Worm (Caenorhabditis elegans) whole organism, L1 larva: ENCODE data around the gene pycr-1.

ENCODE experiments used
- C04F5.9 ChIP-seq: sonication (generic microtip); optimal IDR thresholded peaks from 2 replicates; lab custom pipeline; 2016; ENCODE audit warnings: missing genetic modification characterization, missing compliant biosample characterization
- C16A3.4 ChIP-seq: fragments of 150-350 bp; optimal IDR thresholded peaks from 2 replicates; lab custom pipeline; 2014; ENCODE audit warnings: missing biosample characterization, missing genetic modification characterization
- C34B4.2 ChIP-seq: sonication (generic microtip); optimal IDR thresholded peaks from 2 replicates; lab custom pipeline; 2017; ENCODE audit warnings: mild to moderate bottlenecking, missing genetic modification characterization, missing compliant biosample characterization
- alr-1 ChIP-seq: fragments of 200-800 bp; sonication (Bioruptor generic); optimal IDR thresholded peaks from 2 replicates; lab custom pipeline; 2018; ENCODE audit warnings: borderline replicate concordance, mild to moderate bottlenecking, missing genetic modification characterization, missing compliant biosample characterization
- ceh-8 ChIP-seq: fragments of 200-800 bp; sonication (Bioruptor generic); optimal IDR thresholded peaks from 2 replicates; lab custom pipeline; 2018; ENCODE audit warnings: mild to moderate bottlenecking, missing genetic modification characterization, moderate library complexity, missing compliant biosample characterization
- ceh-82 ChIP-seq, 3 experiments: fragments of 150-350 bp in 1 of 3; sonication (generic microtip) in 2 of 3; optimal IDR thresholded peaks; 2 replicates each; lab custom pipeline; 2014 to 2017; ENCODE audit warnings: missing biosample characterization in 3 of 3, missing genetic modification characterization in 3 of 3
- ceh-90 ChIP-seq: sonication (generic microtip); optimal IDR thresholded peaks from 2 replicates; lab custom pipeline; 2016; ENCODE audit warnings: missing genetic modification characterization, missing compliant biosample characterization
- dsc-1 ChIP-seq: sonication (generic microtip); optimal IDR thresholded peaks from 2 replicates; lab custom pipeline; 2016; ENCODE audit warnings: mild to moderate bottlenecking, missing genetic modification characterization, missing compliant biosample characterization
- efl-1 ChIP-seq, 4 experiments: fragments of 150-350 bp; optimal IDR thresholded peaks in 3 of 4; peaks in 1 of 4; 1 replicate in 1 of 4; 2 replicates in 3 of 4; lab custom pipeline; 2014; ENCODE audit warnings: missing biosample characterization in 2 of 4, missing genetic modification characterization in 2 of 4, missing genetic modification reagents in 2 of 4
- efl-3 ChIP-seq: fragments of 200-800 bp; sonication (Bioruptor generic); optimal IDR thresholded peaks from 2 replicates; lab custom pipeline; 2018; ENCODE audit warnings: mild to moderate bottlenecking, missing genetic modification characterization, missing compliant biosample characterization
- egl-13 ChIP-seq: sonication (generic microtip); optimal IDR thresholded peaks from 2 replicates; lab custom pipeline; 2016; ENCODE audit warnings: missing genotype, missing genetic modification reagents, missing genetic modification characterization, missing compliant biosample characterization
- egl-27 ChIP-seq, 2 experiments: fragments of 150-350 bp in 1 of 2; sonication (generic microtip); optimal IDR thresholded peaks; 3 replicates each; lab custom pipeline; 2017 to 2018; ENCODE audit warnings: missing biosample characterization in 2 of 2, missing genetic modification characterization in 2 of 2, missing genetic modification reagents in 2 of 2
- elt-2 ChIP-seq: sonication (generic microtip); optimal IDR thresholded peaks from 2 replicates; lab custom pipeline; 2016; ENCODE audit warnings: missing genetic modification characterization, mild to moderate bottlenecking, inconsistent platforms, missing compliant biosample characterization, missing genetic modification reagents
- elt-3 ChIP-seq, 6 experiments: fragments of 150-350 bp in 1 of 6; sonication (generic microtip); optimal IDR thresholded peaks; 2 replicates each; lab custom pipeline; 2017 to 2018; ENCODE audit warnings: missing biosample characterization in 6 of 6, missing genetic modification characterization in 6 of 6, inconsistent platforms in 1 of 6
- ets-5 ChIP-seq: fragments of 200-800 bp; sonication (Bioruptor generic); IDR thresholded peaks from 2 replicates; pipeline ENCODE4 v1.3.6; 2022; ENCODE audit warnings: missing genetic modification characterization, missing compliant biosample characterization
- fkh-10 ChIP-seq: sonication (generic microtip); optimal IDR thresholded peaks from 2 replicates; lab custom pipeline; 2017; ENCODE audit warnings: missing biosample characterization, missing genetic modification reagents, missing genetic modification characterization
- fkh-8 ChIP-seq: sonication (generic microtip); optimal IDR thresholded peaks from 2 replicates; lab custom pipeline; 2016; ENCODE audit warnings: mild to moderate bottlenecking, missing genetic modification characterization, missing compliant biosample characterization
- fos-1 ChIP-seq: fragments of 150-350 bp; optimal IDR thresholded peaks from 2 replicates; lab custom pipeline; 2014; ENCODE audit warnings: missing biosample characterization, missing genetic modification characterization
- grh-1 ChIP-seq: fragments of 200-800 bp; sonication (Bioruptor generic); IDR thresholded peaks from 2 replicates; pipeline ENCODE4 v1.3.6; 2022; ENCODE audit warnings: missing genetic modification reagents, missing genetic modification characterization, missing compliant biosample characterization
- hlh-17 ChIP-seq: fragments of 200-800 bp; sonication (Bioruptor generic); optimal IDR thresholded peaks from 2 replicates; lab custom pipeline; 2018; ENCODE audit warnings: missing genetic modification characterization, mild to moderate bottlenecking, missing compliant biosample characterization, moderate library complexity, borderline replicate concordance
- hlh-4 ChIP-seq: sonication (generic microtip); optimal IDR thresholded peaks from 2 replicates; lab custom pipeline; 2016; ENCODE audit warnings: mild to moderate bottlenecking, missing genetic modification characterization, missing compliant biosample characterization
- hpl-2 ChIP-seq: fragments of 150-350 bp; optimal IDR thresholded peaks from 2 replicates; lab custom pipeline; 2014; ENCODE audit warnings: missing biosample characterization, missing genetic modification reagents, missing genetic modification characterization
- irx-1 ChIP-seq: sonication (generic microtip); optimal IDR thresholded peaks from 2 replicates; lab custom pipeline; 2016; ENCODE audit warnings: missing genetic modification characterization, missing compliant biosample characterization
- isw-1 ChIP-seq: fragments of 200-800 bp; sonication (Bioruptor generic); IDR thresholded peaks from 2 replicates; pipeline ENCODE4 v1.3.6; 2022; ENCODE audit warnings: missing genetic modification characterization, missing compliant biosample characterization
- lin-14 ChIP-seq: fragments of 200-800 bp; sonication (Bioruptor generic); optimal IDR thresholded peaks from 2 replicates; lab custom pipeline; 2018; ENCODE audit warnings: mild to moderate bottlenecking, missing genetic modification characterization, moderate library complexity, missing compliant biosample characterization
- lin-35 ChIP-seq, 2 experiments: fragments of 150-350 bp; optimal IDR thresholded peaks; 2 replicates each; lab custom pipeline; 2014; ENCODE audit warnings: missing biosample characterization in 2 of 2, missing genetic modification characterization in 2 of 2, missing genetic modification reagents in 2 of 2
- lir-3 ChIP-seq: sonication (generic microtip); optimal IDR thresholded peaks from 2 replicates; lab custom pipeline; 2016; ENCODE audit warnings: mild to moderate bottlenecking, missing genetic modification characterization, moderate library complexity, missing compliant biosample characterization; ENCODE audit not compliant: poor library complexity
- mab-9 ChIP-seq: fragments of 200-800 bp; sonication (Bioruptor generic); IDR thresholded peaks from 2 replicates; pipeline ENCODE4 v1.3.6; 2022; ENCODE audit warnings: missing genetic modification reagents, missing genetic modification characterization, missing compliant biosample characterization
- nhr-11 ChIP-seq: fragments of 150-350 bp; optimal IDR thresholded peaks from 2 replicates; lab custom pipeline; 2014; ENCODE audit warnings: missing biosample characterization, missing genetic modification characterization
- nhr-20 ChIP-seq: sonication (generic microtip); optimal IDR thresholded peaks from 2 replicates; lab custom pipeline; 2016; ENCODE audit warnings: mild to moderate bottlenecking, missing genetic modification characterization, missing compliant biosample characterization
- nhr-47 ChIP-seq: sonication (generic microtip); optimal IDR thresholded peaks from 2 replicates; lab custom pipeline; 2016; ENCODE audit warnings: mild to moderate bottlenecking, missing genetic modification characterization, moderate library complexity, missing compliant biosample characterization
- nhr-85 ChIP-seq: sonication (generic microtip); peaks from one replicate; lab custom pipeline; 2016; ENCODE audit warnings: missing genetic modification characterization, inconsistent platforms, missing compliant biosample characterization
- nhr-90 ChIP-seq: sonication (generic microtip); optimal IDR thresholded peaks from 2 replicates; lab custom pipeline; 2016; ENCODE audit warnings: mild to moderate bottlenecking, missing genetic modification characterization, missing compliant biosample characterization; ENCODE audit not compliant: poor library complexity
- pag-3 ChIP-seq: sonication (generic microtip); optimal IDR thresholded peaks from 2 replicates; lab custom pipeline; 2017; ENCODE audit warnings: missing genetic modification characterization, mild to moderate bottlenecking, missing compliant biosample characterization, antibody characterized with exemption, borderline replicate concordance; ENCODE audit not compliant: insufficient read depth
- rnt-1 ChIP-seq: sonication (generic microtip); optimal IDR thresholded peaks from 2 replicates; lab custom pipeline; 2016; ENCODE audit warnings: mild to moderate bottlenecking, missing genetic modification characterization, moderate library complexity, missing compliant biosample characterization
- snpc-4 ChIP-seq: fragments of 150-350 bp; optimal IDR thresholded peaks from 2 replicates; lab custom pipeline; 2014; ENCODE audit warnings: missing biosample characterization, missing genetic modification characterization
- sox-4 ChIP-seq: sonication (generic microtip); optimal IDR thresholded peaks from 2 replicates; lab custom pipeline; 2016; ENCODE audit warnings: missing genetic modification characterization, missing compliant biosample characterization
- swsn-7 ChIP-seq: sonication (generic microtip); optimal IDR thresholded peaks from 2 replicates; lab custom pipeline; 2016; ENCODE audit warnings: missing genetic modification characterization, missing compliant biosample characterization
- tbx-2 ChIP-seq: sonication (generic microtip); optimal IDR thresholded peaks from 2 replicates; lab custom pipeline; 2016; ENCODE audit warnings: missing genetic modification characterization, missing compliant biosample characterization
- tlp-1 ChIP-seq: fragments of 150-350 bp; optimal IDR thresholded peaks from 2 replicates; lab custom pipeline; 2014; ENCODE audit warnings: missing biosample characterization, missing genetic modification characterization
- unc-86 ChIP-seq: sonication (generic microtip); optimal IDR thresholded peaks from 2 replicates; lab custom pipeline; 2016; ENCODE audit warnings: missing genetic modification characterization, missing compliant biosample characterization
- xbp-1 ChIP-seq: sonication (generic microtip); optimal IDR thresholded peaks from 2 replicates; lab custom pipeline; 2016; ENCODE audit warnings: missing genetic modification characterization, missing compliant biosample characterization
- zip-4 ChIP-seq: fragments of 200-800 bp; sonication (Bioruptor generic); optimal IDR thresholded peaks from 2 replicates; lab custom pipeline; 2018; ENCODE audit warnings: mild to moderate bottlenecking, missing genetic modification characterization, moderate library complexity, missing compliant biosample characterization
- ztf-11 ChIP-seq, 2 experiments: sonication (generic microtip); optimal IDR thresholded peaks; 2 replicates each; lab custom pipeline; 2016 to 2017; ENCODE audit warnings: missing genetic modification characterization in 2 of 2, missing biosample characterization in 1 of 2, missing compliant biosample characterization in 1 of 2

pycr-1 gene

DNA sequence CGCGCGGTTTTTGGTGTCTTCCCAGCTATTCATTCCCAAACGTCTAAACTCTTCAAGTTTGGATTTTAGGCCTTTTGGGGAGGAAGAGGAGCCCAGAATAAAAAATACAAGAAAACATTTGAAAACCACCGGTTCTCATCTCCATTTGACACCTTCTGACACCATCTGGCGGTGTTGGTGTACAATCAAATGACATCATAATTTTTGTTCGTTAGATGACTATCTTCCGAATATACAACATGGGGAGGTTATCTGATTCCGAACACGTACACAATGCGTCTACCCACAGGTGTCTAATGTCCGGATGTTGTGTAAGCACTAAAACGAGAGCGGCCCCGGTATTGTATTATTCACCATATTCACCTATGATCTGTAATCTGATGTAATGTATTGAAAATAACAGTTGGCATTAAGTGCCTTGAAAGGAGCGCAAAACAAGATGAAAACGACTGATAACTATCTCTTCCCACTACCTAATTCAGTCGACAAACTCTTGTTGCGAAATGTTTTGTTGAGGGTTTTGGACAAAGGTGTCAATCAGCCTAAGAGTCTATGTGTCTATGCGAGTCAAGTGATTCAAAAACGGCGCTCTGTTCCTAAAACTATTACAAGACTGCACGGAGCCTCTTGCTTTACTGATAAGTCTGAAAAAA, 26.0 kb downstream of the pycr-1 start:
- TF ChIP-seq nhr-85 (peak; percentile 85), ztf-11 (tag; optimal IDR thresholded peaks at IDR 0.05; lab: Kevin White, UChicago) (peak in 1 of 2 experiments; percentile 19), lin-35 (GFP tag; optimal IDR thresholded peaks at IDR 0.05; lab: Kevin White, UChicago) (peak in 1 of 2 experiments; percentile 1), lin-14 (GFP tag; lab: Kevin White, UChicago) (peak; percentile 56), rnt-1 (tag; lab: Kevin White, UChicago) (peak; percentile 18), efl-1 (optimal IDR thresholded peaks at IDR 0.05; lab: Kevin White, UChicago) (peak in 1 of 2 experiments; percentile 17), efl-1 (GFP tag; optimal IDR thresholded peaks at IDR 0.05 in 1 of 2; lab: Kevin White, UChicago) (no peak), elt-2 (peak; percentile 10), nhr-20 (tag; lab: Kevin White, UChicago) (peak; percentile 18), fkh-8 (tag; lab: Kevin White, UChicago) (no peak), nhr-90 (peak; percentile 25), ets-5 (GFP tag; lab: Robert Waterston, UW) (no peak), isw-1 (GFP tag; lab: Robert Waterston, UW) (no peak), egl-27 (tag; optimal IDR thresholded peaks at IDR 0.05; lab: Kevin White, UChicago) (no peak)

- TF ChIP-seq elt-2 (peak; percentile 26), nhr-20 (tag; lab: Kevin White, UChicago) (no peak), egl-13 (tag; lab: Kevin White, UChicago) (no peak), nhr-11 (tag; lab: Kevin White, UChicago) (no peak), nhr-85 (peak; percentile 55), C16A3.4 (tag; lab: Kevin White, UChicago) (no peak), efl-3 (no peak)
- TF ChIP-seq, all 84 proteins: peak for 2
These were observed 27.4 kb downstream of the pycr-1 start for ce11 chrX:12173989-12174388.

- no peak for TF ChIP-seq tlp-1
- no peak for TF ChIP-seq alr-1
- TF ChIP-seq C04F5.9 (tag; lab: Kevin White, UChicago) = no peak
- no peak for TF ChIP-seq ets-5 (GFP tag; lab: Robert Waterston, UW)
- no peak for TF ChIP-seq grh-1 (GFP tag; lab: Robert Waterston, UW)
- no peak for TF ChIP-seq hlh-17 (GFP tag; lab: Kevin White, UChicago)
- no peak for TF ChIP-seq tbx-2 (tag; lab: Kevin White, UChicago)
- TF ChIP-seq lin-14 (GFP tag; lab: Kevin White, UChicago) = no peak
- TF ChIP-seq sox-4 (tag; lab: Kevin White, UChicago) = no peak
- no peak for TF ChIP-seq lir-3
- TF ChIP-seq ztf-11 (tag; optimal IDR thresholded peaks at IDR 0.05; lab: Kevin White, UChicago) = peak in 1 of 2 experiments; percentile 45
- TF ChIP-seq irx-1 (tag; lab: Kevin White, UChicago) = no peak
- TF ChIP-seq rnt-1 (tag; lab: Kevin White, UChicago) = peak; percentile 7
- TF ChIP-seq zip-4 (GFP tag; lab: Kevin White, UChicago) = no peak
- TF ChIP-seq unc-86 (tag; lab: Kevin White, UChicago) = peak; percentile 48
- TF ChIP-seq fos-1 (tag; lab: Kevin White, UChicago) = no peak
- TF ChIP-seq xbp-1 (tag; lab: Kevin White, UChicago) = no peak
- no peak for TF ChIP-seq hlh-4 (tag; lab: Kevin White, UChicago)
- TF ChIP-seq hpl-2 (GFP tag; lab: Kevin White, UChicago) = no peak
- no peak for TF ChIP-seq pag-3 (tag; lab: Kevin White, UChicago)
- no peak for TF ChIP-seq fkh-10 (GFP tag; lab: Kevin White, UChicago)
- peak; percentile 65 for TF ChIP-seq dsc-1 (tag; lab: Kevin White, UChicago)
- no peak for TF ChIP-seq swsn-7 (tag; lab: Kevin White, UChicago)
- no peak for TF ChIP-seq snpc-4 (tag; lab: Kevin White, UChicago)
- no peak for TF ChIP-seq elt-3 (tag; optimal IDR thresholded peaks at IDR 0.05; lab: Kevin White, UChicago)
- no peak for TF ChIP-seq C34B4.2 (tag; lab: Kevin White, UChicago)
- no peak for TF ChIP-seq mab-9 (GFP tag; lab: Robert Waterston, UW)
- TF ChIP-seq nhr-47 = no peak
- no peak for TF ChIP-seq ceh-90
- TF ChIP-seq ceh-82 (tag; optimal IDR thresholded peaks at IDR 0.05; lab: Kevin White, UChicago) = no peak
- TF ChIP-seq ceh-8 = no peak
These were observed 28.2 kb downstream of the pycr-1 start for ce11 chrX:12174686-12175404.
